Fruit fly (Drosophila melanogaster): Measurements from ENCODE around the gene rha.

rha gene

DNA sequence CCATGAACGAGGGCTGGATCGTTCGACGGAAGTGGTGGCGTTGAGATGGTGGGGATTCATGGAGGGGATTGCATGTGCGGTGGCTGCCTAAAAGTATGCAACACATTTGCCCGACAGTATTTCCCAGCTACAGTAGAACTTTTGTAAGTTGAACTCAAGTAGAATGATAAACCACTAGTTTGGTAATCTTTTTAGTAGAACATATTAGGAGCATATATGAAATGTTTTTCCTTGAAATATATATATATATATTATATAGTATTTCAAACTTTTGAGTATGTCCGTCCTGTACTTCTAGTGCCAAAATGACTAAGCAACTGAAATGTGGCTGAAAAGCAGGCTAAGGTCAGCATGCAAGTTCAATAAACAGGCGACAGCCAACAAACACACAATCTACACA, 48.5 kb downstream of the rha start (continued):
- TF ChIP-seq lmd (GFP tag; IDR thresholded peaks at IDR 0.05) (0 out of 2 replicates have a peak, but pooled peaks have one; percentile 14), CG12299 (tag; optimal IDR thresholded peaks at IDR 0.05) (no peak), CG7357 (GFP tag; IDR thresholded peaks at IDR 0.05) (0 out of 3 replicates have a peak, but pooled peaks have one; percentile 23), CG17612 (GFP tag; IDR thresholded peaks at IDR 0.05) (no peak), slou (GFP tag; optimal IDR thresholded peaks at IDR 0.05) (no peak), hb (GFP tag; IDR thresholded peaks at IDR 0.05; ENCODE audit: partially characterized antibody) (no peak), E2f2 (GFP tag; IDR thresholded peaks at IDR 0.05) (no peak), row (GFP tag; IDR thresholded peaks at IDR 0.05) (peak; percentile 47; the same call in 2 of the 3 replicates), HLH3B (GFP tag; IDR thresholded peaks at IDR 0.05) (no peak), CG7372 (GFP tag; IDR thresholded peaks at IDR 0.05) (no peak), CG17568 (GFP tag; optimal IDR thresholded peaks at IDR 0.05) (no peak), CG12104 (GFP tag; optimal IDR thresholded peaks at IDR 0.05) (no peak), CG8944 (GFP tag; optimal IDR thresholded peaks at IDR 0.05) (no peak), CG11723 (GFP tag; optimal IDR thresholded peaks at IDR 0.05) (no peak), CG10366 (GFP tag; IDR thresholded peaks at IDR 0.05) (0 out of 2 replicates have a peak, but pooled peaks have one; percentile 25), Scr (GFP tag; IDR thresholded peaks at IDR 0.05; ENCODE audit: partially characterized antibody) (no peak), zen2 (GFP tag; IDR thresholded peaks at IDR 0.05; ENCODE audit: partially characterized antibody) (peak; percentile 33; the same call in 1 of the 3 replicates), Myb (GFP tag; optimal IDR thresholded peaks at IDR 0.05) (no peak), Deaf1 (tag; optimal IDR thresholded peaks at IDR 0.05) (no peak), Vsx1 (GFP tag; optimal IDR thresholded peaks at IDR 0.05) (no peak), z (GFP tag; IDR thresholded peaks at IDR 0.05) (no peak), CG30020 (tag; optimal IDR thresholded peaks at IDR 0.05) (no peak), HmgD (GFP tag; optimal IDR thresholded peaks at IDR 0.05) (no peak), Sox100B (GFP tag; optimal IDR thresholded peaks at IDR 0.05) (no peak), CG15269 (tag; optimal IDR thresholded peaks at IDR 0.05) (peak; percentile 2), dan (GFP tag; IDR thresholded peaks at IDR 0.05) (no peak), CG18764 (GFP tag; optimal IDR thresholded peaks at IDR 0.05) (no peak)
